Fruit fly (Drosophila melanogaster): ENCODE data around the gene CheA87a.

Gene CheA87a

DNA sequence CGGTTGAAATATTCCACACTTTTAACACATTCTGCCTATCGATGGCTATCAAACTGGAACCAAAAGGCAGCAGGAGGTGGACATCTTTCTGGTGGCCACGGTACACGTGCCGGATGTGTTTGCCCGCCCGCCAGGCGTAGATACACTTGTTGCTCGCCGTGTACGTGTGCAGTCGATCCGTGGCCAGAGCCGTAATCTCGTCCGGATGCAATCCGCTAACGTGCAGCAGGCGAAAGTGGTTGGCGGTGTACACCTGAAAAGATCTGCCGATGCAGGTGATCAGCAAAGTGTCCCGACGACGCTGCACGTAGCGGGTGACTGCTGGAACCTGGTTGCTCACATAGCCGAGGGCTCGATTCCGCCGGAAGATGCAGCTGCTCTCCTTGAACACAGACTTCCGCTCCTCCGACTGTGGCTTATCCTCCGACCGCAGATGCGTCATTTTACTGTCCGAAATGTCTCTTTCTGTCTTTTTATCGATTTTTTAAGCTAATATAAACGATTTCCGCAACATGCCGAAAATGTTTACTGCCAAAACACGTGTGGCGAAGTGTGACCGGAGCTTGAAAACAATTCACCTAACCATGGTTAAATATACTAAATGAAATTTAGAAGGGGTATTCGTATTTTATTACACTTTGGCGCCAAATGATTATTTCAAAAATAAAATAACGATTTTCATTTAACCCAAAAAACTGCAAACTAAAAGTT is 18.9 kb downstream of the CheA87a start, which contains the start of gene CG9799 (continued):
- TF ChIP-seq CG34224 (GFP tag; IDR thresholded peaks at IDR 0.05; ENCODE audit: partially characterized antibody) = 0 out of 3 replicates have a peak, but pooled peaks have one; percentile 32
- TF ChIP-seq CG14050 (GFP tag; IDR thresholded peaks at IDR 0.05) = no peak
- no peak for TF ChIP-seq CG17802 (tag; optimal IDR thresholded peaks at IDR 0.05)
- TF ChIP-seq E2f2 (GFP tag; IDR thresholded peaks at IDR 0.05) = peak; percentile 93
- no peak for TF ChIP-seq CG8765 (GFP tag; IDR thresholded peaks at IDR 0.05)
- no peak for TF ChIP-seq Dad (GFP tag; optimal IDR thresholded peaks at IDR 0.05)

DNA sequence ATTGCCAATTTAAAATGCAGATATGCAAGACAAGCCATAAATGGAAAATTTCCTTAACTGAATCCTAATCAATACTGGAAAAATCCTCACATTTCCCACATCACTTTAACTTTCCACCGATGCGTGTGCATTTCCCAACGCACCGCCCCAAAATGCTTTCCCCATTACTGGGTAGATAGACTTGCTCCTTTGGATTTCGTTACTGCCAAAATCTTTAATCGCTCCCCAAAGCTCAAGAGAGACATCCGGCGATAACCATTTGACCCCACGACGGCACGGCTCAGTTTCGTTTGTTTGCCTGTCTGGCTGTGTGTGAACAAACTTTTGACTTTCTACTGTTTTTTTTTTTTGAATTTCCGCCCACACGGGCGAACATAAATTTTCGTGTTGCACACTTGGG is 21.0 kb downstream of the CheA87a start:
- no peak for TF ChIP-seq Ssrp (tag; optimal IDR thresholded peaks at IDR 0.05)
- no peak for TF ChIP-seq fu2 (GFP tag; optimal IDR thresholded peaks at IDR 0.05)
- TF ChIP-seq CG1792 (GFP tag; optimal IDR thresholded peaks at IDR 0.05) = no peak
- TF ChIP-seq CG12071 (GFP tag; optimal IDR thresholded peaks at IDR 0.05) = no peak
- TF ChIP-seq wdn (GFP tag; IDR thresholded peaks at IDR 0.05) = no peak
- TF ChIP-seq CG10147 (GFP tag; optimal IDR thresholded peaks at IDR 0.05) = no peak
- TF ChIP-seq Awh (GFP tag; IDR thresholded peaks at IDR 0.05) = no peak
- TF ChIP-seq Xrp1 (GFP tag; IDR thresholded peaks at IDR 0.05) = no peak
- no peak for TF ChIP-seq abd-A (tag; optimal IDR thresholded peaks at IDR 0.05)
- no peak for TF ChIP-seq slbo (GFP tag; IDR thresholded peaks at IDR 0.05)
- no peak for TF ChIP-seq btn (GFP tag; optimal IDR thresholded peaks at IDR 0.05)
- no peak for TF ChIP-seq CG9797 (GFP tag; optimal IDR thresholded peaks at IDR 0.05)

DNA sequence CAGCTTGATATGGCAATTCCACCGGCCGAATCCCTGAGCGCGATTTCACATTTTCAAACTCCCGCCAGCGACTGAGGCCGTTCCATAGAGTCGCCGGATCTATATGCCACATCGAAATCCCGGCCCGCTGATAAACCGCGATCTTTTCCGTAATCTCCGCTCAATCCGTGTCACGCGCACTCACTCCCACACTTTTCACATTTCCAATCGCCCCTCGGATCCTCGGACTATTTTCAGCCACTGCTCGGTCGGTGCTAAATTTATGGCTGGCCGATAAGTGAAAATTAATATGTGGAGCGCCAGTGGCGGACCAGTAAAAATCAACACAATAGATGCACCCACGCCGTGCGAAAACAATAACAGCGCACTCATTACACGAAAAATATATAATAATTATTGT is 23.6 kb downstream of the CheA87a start:
- TF ChIP-seq Sox102F (GFP tag; optimal IDR thresholded peaks at IDR 0.05) = no peak
- no peak for TF ChIP-seq CG15479 (GFP tag; optimal IDR thresholded peaks at IDR 0.05)
- TF ChIP-seq CG34376 (GFP tag; optimal IDR thresholded peaks at IDR 0.05) = peak; percentile 5
- TF ChIP-seq ind (GFP tag; optimal IDR thresholded peaks at IDR 0.05) = no peak
- TF ChIP-seq Fer1 (GFP tag; optimal IDR thresholded peaks at IDR 0.05) = no peak
- no peak for TF ChIP-seq HmgZ (tag; optimal IDR thresholded peaks at IDR 0.05)

DNA sequence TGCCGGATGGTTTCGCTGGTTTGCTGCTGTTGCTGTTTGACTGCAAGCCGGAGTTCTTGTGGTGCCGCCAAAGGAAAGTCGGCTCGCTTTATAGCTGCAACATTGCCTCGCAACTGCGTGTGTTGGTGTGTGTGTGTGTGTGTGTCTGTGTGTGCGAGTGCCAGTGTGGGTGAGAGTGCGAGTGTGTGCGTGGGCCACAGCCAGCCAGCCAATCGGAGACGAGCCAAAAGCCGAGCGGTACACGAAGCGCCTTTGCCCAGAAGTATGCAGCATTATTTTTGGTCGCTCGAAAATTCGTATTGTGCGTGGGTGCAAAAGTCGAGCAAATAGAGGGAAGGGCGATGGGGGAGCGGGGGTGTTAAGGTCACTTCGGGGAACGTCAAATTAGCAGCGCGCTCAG is 25.7 kb downstream of the CheA87a start, which contains the start of gene CCHa2:
Gene CCHa2, minus strand, starts transcription at position 65 of the 400 bp plus-strand sequence.
- TF ChIP-seq eyg (GFP tag; optimal IDR thresholded peaks at IDR 0.05) (no peak), sr (GFP tag; IDR thresholded peaks at IDR 0.05) (0 out of 3 replicates have a peak, but pooled peaks have one; percentile 21), Deaf1 (tag; optimal IDR thresholded peaks at IDR 0.05) (peak; percentile 84), Nf-YC (tag; optimal IDR thresholded peaks at IDR 0.05) (peak; percentile 90), kah (GFP tag; optimal IDR thresholded peaks at IDR 0.05) (no peak), Dad (GFP tag; optimal IDR thresholded peaks at IDR 0.05) (no peak), Nf-YB (GFP tag; optimal IDR thresholded peaks at IDR 0.05) (peak; percentile 81), Meics (GFP tag; optimal IDR thresholded peaks at IDR 0.05) (no peak), CG8281 (tag; optimal IDR thresholded peaks at IDR 0.05) (no peak), prd (optimal IDR thresholded peaks at IDR 0.05) (no peak), prd (GFP tag; IDR thresholded peaks at IDR 0.05) (0 out of 3 replicates have a peak, but pooled peaks have one; percentile 14), CG11695 (GFP tag; IDR thresholded peaks at IDR 0.05) (no peak), CG7357 (GFP tag; IDR thresholded peaks at IDR 0.05) (no peak), CG8290 (GFP tag; optimal IDR thresholded peaks at IDR 0.05) (no peak), CG8290 (tag; optimal IDR thresholded peaks at IDR 0.05) (no peak), Lhr (GFP tag; optimal IDR thresholded peaks at IDR 0.05) (no peak), CrebB (tag; optimal IDR thresholded peaks at IDR 0.05) (no peak), Dfd (GFP tag; optimal IDR thresholded peaks at IDR 0.05) (peak in 1 of 2 experiments; percentile 14), CG12744 (GFP tag; optimal IDR thresholded peaks at IDR 0.05) (no peak), cg (GFP tag; optimal IDR thresholded peaks at IDR 0.05) (peak; percentile 27), peb (GFP tag; IDR thresholded peaks at IDR 0.05) (no peak), CG6689 (GFP tag; IDR thresholded peaks at IDR 0.05) (0 out of 2 replicates have a peak, but pooled peaks have one; percentile 7), sens (GFP tag) (no peak), Chrac-16 (GFP tag; optimal IDR thresholded peaks at IDR 0.05) (no peak), cato (GFP tag; optimal IDR thresholded peaks at IDR 0.05; ENCODE audit: borderline replicate concordance) (no peak)

Measured in whole organism, embryonic.